Worm (Caenorhabditis elegans): ENCODE measurements around the gene F46G10.4.

DNA sequence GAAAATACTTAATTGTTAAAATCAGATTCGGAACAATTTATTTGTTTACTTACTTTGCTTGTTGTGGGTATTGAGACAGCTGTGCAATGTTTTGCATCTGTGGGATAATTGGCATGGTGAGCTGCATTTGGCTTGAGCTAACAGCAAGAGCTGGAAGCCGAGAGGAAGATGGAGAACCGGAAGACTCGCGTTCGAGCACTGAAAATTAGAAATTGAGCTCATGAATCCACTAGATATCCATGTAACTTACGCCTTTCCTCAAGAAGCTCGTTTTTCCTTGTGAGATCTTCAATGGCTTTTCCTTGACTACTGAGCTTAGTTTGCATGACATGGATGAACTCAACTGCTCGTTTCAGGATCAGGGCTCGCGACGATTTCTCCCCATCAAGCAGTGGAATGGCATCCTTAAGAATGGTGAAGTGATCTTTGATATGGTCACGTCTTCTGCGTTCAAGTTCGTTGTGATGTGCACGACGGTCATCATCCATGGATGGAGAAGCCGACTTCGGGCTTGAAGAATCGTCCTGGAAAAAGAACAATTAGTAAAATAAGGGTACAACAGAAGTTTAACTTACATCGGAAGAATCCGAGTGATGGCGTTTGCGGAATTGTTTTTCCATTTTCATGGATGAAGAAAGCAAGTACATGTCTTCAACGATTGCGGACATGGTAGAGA is 16.4 kb downstream of the F46G10.4 start:
- TF ChIP-seq flt-1 (GFP tag; IDR thresholded peaks at IDR 0.05), result no peak
- no peak for TF ChIP-seq ama-1 (optimal IDR thresholded peaks at IDR 0.05)

All from whole organism, early embryonic.